Fruit fly (Drosophila melanogaster) whole organism, larva: ENCODE data around the gene CG31253.

Source experiments
- noc ChIP-seq: fragments of 200-800 bp; sonication (Bioruptor generic); optimal IDR thresholded peaks from 3 replicates; lab custom pipeline; 2019; ENCODE audit warnings: missing biosample characterization, mild to moderate bottlenecking, missing genetic modification characterization, moderate library complexity

The CG31253 gene

DNA sequence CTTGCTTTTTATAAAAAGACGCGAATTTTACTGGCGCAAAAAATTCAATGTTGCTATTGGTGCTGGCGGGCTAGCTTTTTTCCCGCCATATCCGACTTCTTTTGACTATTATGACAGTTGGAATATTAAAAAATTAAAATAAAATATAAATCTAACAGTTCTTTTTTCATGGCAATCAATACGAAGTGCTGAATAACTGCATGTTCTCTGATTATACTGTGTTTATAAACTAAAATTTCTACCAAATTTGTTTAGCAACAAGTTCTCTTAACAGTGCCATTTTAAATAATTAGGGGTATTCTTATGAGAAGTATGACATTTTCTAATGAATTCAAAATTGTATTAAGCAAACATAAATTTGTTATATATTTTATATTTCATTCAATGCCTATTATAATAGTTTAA is 41.0 kb downstream of the CG31253 start, which contains the start of gene Boh1:
Gene Boh1 (minus strand): TSS at position 76 of the 405 bp plus-strand sequence.
- TF ChIP-seq noc (tag; lab: Kevin White, UChicago): peak; percentile 38

dm6 chr3R:27916355-27917019 is 43.9 kb downstream of the CG31253 start, which contains the start of the genes CG5003 and mRpS22:
TSS of gene CG5003 (minus strand) at chr3R:27916516.
TSS of gene mRpS22 (plus strand) at chr3R:27916908.
- peak; percentile 58 for TF ChIP-seq noc (tag; lab: Kevin White, UChicago)

- no peak for TF ChIP-seq noc (tag; lab: Kevin White, UChicago)
These were observed 48.2 kb downstream of the CG31253 start, which contains the start of gene mil for dm6 chr3R:27912147-27912546. TSS of gene mil (plus strand) at chr3R:27912447.
